Worm (Caenorhabditis elegans) whole organism, late embryonic: Measurements from ENCODE around the gene T05G5.1.

Experiments used
- C08G9.2 ChIP-seq: sonication (generic microtip); optimal IDR thresholded peaks from 2 replicates; lab custom pipeline; 2016; ENCODE audit warnings: mild to moderate bottlenecking, missing genetic modification characterization, moderate library complexity, missing compliant biosample characterization
- C38D4.7 ChIP-seq: fragments of 200-800 bp; sonication (Bioruptor generic); optimal IDR thresholded peaks from 2 replicates; lab custom pipeline; 2018; ENCODE audit warnings: mild to moderate bottlenecking, missing genetic modification characterization, moderate library complexity, missing compliant biosample characterization
- F13H6.1 ChIP-seq: sonication (generic microtip); optimal IDR thresholded peaks from 2 replicates; lab custom pipeline; 2016; ENCODE audit warnings: missing genetic modification characterization, missing compliant biosample characterization
- K02D7.2 ChIP-seq: sonication (generic microtip); optimal IDR thresholded peaks from 2 replicates; lab custom pipeline; 2017; ENCODE audit warnings: mild to moderate bottlenecking, missing genetic modification characterization, missing compliant biosample characterization
- K09A11.1 ChIP-seq: sonication (generic microtip); optimal IDR thresholded peaks from 2 replicates; lab custom pipeline; 2017; ENCODE audit warnings: antibody characterized with exemption, mild to moderate bottlenecking, missing genetic modification characterization, missing compliant biosample characterization; ENCODE audit not compliant: insufficient read depth
- ama-1 ChIP-seq: fragments of 150-350 bp; optimal IDR thresholded peaks from 2 replicates; lab custom pipeline; 2014
- ceh-18 ChIP-seq: sonication (generic microtip); optimal IDR thresholded peaks from 2 replicates; lab custom pipeline; 2016; ENCODE audit warnings: missing genetic modification characterization, missing compliant biosample characterization
- ceh-19 ChIP-seq: fragments of 200-800 bp; sonication (Bioruptor generic); optimal IDR thresholded peaks from 2 replicates; lab custom pipeline; 2018; ENCODE audit warnings: mild to moderate bottlenecking, missing genetic modification characterization, missing compliant biosample characterization
- ceh-2 ChIP-seq: sonication (generic microtip); optimal IDR thresholded peaks from 2 replicates; lab custom pipeline; 2016; ENCODE audit warnings: missing genotype, missing genetic modification characterization, missing compliant biosample characterization
- ceh-45 ChIP-seq: fragments of 200-800 bp; sonication (Bioruptor generic); IDR thresholded peaks from 2 replicates; pipeline ENCODE4 v1.3.6; 2022; ENCODE audit warnings: missing genetic modification reagents, missing genetic modification characterization, missing compliant biosample characterization
- ceh-6 ChIP-seq: fragments of 200-800 bp; sonication (Bioruptor generic); optimal IDR thresholded peaks from 2 replicates; lab custom pipeline; 2018; ENCODE audit warnings: mild to moderate bottlenecking, missing genetic modification characterization, missing compliant biosample characterization
- ceh-9 ChIP-seq: sonication (generic microtip); optimal IDR thresholded peaks from 2 replicates; lab custom pipeline; 2016; ENCODE audit warnings: mild to moderate bottlenecking, missing genetic modification characterization, inconsistent platforms, missing compliant biosample characterization
- che-1 ChIP-seq: sonication (generic microtip); optimal IDR thresholded peaks from 2 replicates; lab custom pipeline; 2016; ENCODE audit warnings: mild to moderate bottlenecking, missing genetic modification characterization, missing compliant biosample characterization
- dve-1 ChIP-seq: sonication (generic microtip); optimal IDR thresholded peaks from 2 replicates; lab custom pipeline; 2017; ENCODE audit warnings: antibody characterized with exemption, mild to moderate bottlenecking, missing genetic modification characterization, missing compliant biosample characterization
- elt-2 ChIP-seq: sonication (generic microtip); optimal IDR thresholded peaks from 2 replicates; lab custom pipeline; 2016; ENCODE audit warnings: missing genetic modification reagents, missing genetic modification characterization, missing compliant biosample characterization
- ets-4 ChIP-seq: sonication (generic microtip); optimal IDR thresholded peaks from 2 replicates; lab custom pipeline; 2016; ENCODE audit warnings: missing genetic modification characterization, missing compliant biosample characterization
- fax-1 ChIP-seq: sonication (generic microtip); optimal IDR thresholded peaks from 2 replicates; lab custom pipeline; 2016; ENCODE audit warnings: missing genotype, missing genetic modification characterization, missing compliant biosample characterization
- hlh-13 ChIP-seq: fragments of 200-800 bp; sonication (Bioruptor generic); optimal IDR thresholded peaks from 2 replicates; lab custom pipeline; 2018; ENCODE audit warnings: mild to moderate bottlenecking, missing genetic modification characterization, missing compliant biosample characterization
- hlh-15 ChIP-seq: sonication (generic microtip); optimal IDR thresholded peaks from 2 replicates; lab custom pipeline; 2016; ENCODE audit warnings: missing genetic modification characterization, missing compliant biosample characterization
- lim-6 ChIP-seq: sonication (generic microtip); optimal IDR thresholded peaks from 2 replicates; lab custom pipeline; 2016; ENCODE audit warnings: missing genetic modification characterization, missing compliant biosample characterization
- lin-11 ChIP-seq: fragments of 200-800 bp; sonication (Bioruptor generic); optimal IDR thresholded peaks from 2 replicates; lab custom pipeline; 2018; ENCODE audit warnings: mild to moderate bottlenecking, missing genetic modification characterization, missing compliant biosample characterization
- mec-3 ChIP-seq: sonication (generic microtip); optimal IDR thresholded peaks from 2 replicates; lab custom pipeline; 2016; ENCODE audit warnings: borderline replicate concordance, missing genetic modification characterization, missing compliant biosample characterization
- nhr-232 ChIP-seq: sonication (generic microtip); optimal IDR thresholded peaks from 2 replicates; lab custom pipeline; 2016; ENCODE audit warnings: missing genetic modification characterization, missing compliant biosample characterization
- odd-2 ChIP-seq: sonication (generic microtip); optimal IDR thresholded peaks from 2 replicates; lab custom pipeline; 2017; ENCODE audit warnings: antibody characterized with exemption, mild to moderate bottlenecking, missing genetic modification characterization, missing compliant biosample characterization
- pag-3 ChIP-seq: sonication (generic microtip); optimal IDR thresholded peaks from 2 replicates; lab custom pipeline; 2016; ENCODE audit warnings: missing compliant biosample characterization, missing genetic modification characterization, borderline replicate concordance
- pat-9 ChIP-seq: fragments of 200-800 bp; sonication (Bioruptor generic); optimal IDR thresholded peaks from 2 replicates; lab custom pipeline; 2018; ENCODE audit warnings: mild to moderate bottlenecking, missing genetic modification characterization, moderate library complexity, missing compliant biosample characterization
- pha-4 ChIP-seq: fragments of 150-350 bp; optimal IDR thresholded peaks from 2 replicates; lab custom pipeline; 2018; ENCODE audit warnings: missing biosample characterization, missing genetic modification reagents, missing genetic modification characterization
- pqm-1 ChIP-seq: sonication (generic microtip); optimal IDR thresholded peaks from 2 replicates; lab custom pipeline; 2016; ENCODE audit warnings: missing genetic modification characterization, missing compliant biosample characterization
- tbx-7 ChIP-seq: sonication (generic microtip); optimal IDR thresholded peaks from 2 replicates; lab custom pipeline; 2016; ENCODE audit warnings: missing genotype, missing genetic modification characterization, missing compliant biosample characterization
- unc-55 ChIP-seq: sonication (generic microtip); optimal IDR thresholded peaks from 2 replicates; lab custom pipeline; 2017; ENCODE audit warnings: missing biosample characterization, missing genetic modification reagents, missing genetic modification characterization
- unc-86 ChIP-seq: sonication (generic microtip); optimal IDR thresholded peaks from 2 replicates; lab custom pipeline; 2016; ENCODE audit warnings: missing genetic modification characterization, missing compliant biosample characterization
- zip-5 ChIP-seq: sonication (generic microtip); optimal IDR thresholded peaks from 2 replicates; lab custom pipeline; 2016; ENCODE audit warnings: missing genetic modification characterization, missing compliant biosample characterization

T05G5.1 gene

ce11 chrIII:9730407-9730806 is 12.7 kb downstream of the T05G5.1 start:
- TF ChIP-seq zip-5 (tag; lab: Kevin White, UChicago) (no peak), ceh-18 (tag; lab: Kevin White, UChicago) (no peak), pqm-1 (tag; lab: Kevin White, UChicago) (no peak), fax-1 (tag; lab: Kevin White, UChicago) (no peak), unc-86 (tag; lab: Kevin White, UChicago) (no peak), pha-4 (tag; lab: Kevin White, UChicago) (no peak), ceh-9 (tag; lab: Kevin White, UChicago) (no peak), ceh-6 (GFP tag; lab: Kevin White, UChicago) (no peak), hlh-13 (GFP tag; lab: Kevin White, UChicago) (no peak), lin-11 (tag; lab: Kevin White, UChicago) (no peak), nhr-232 (tag; lab: Kevin White, UChicago) (no peak), C08G9.2 (tag; lab: Kevin White, UChicago) (no peak), mec-3 (tag; lab: Kevin White, UChicago) (no peak), K02D7.2 (tag; lab: Kevin White, UChicago) (no peak)

- no peak for TF ChIP-seq pha-4 (tag; lab: Kevin White, UChicago)
- no peak for TF ChIP-seq C38D4.7
- TF ChIP-seq pag-3 (tag; lab: Kevin White, UChicago): no peak
- no peak for TF ChIP-seq pqm-1 (tag; lab: Kevin White, UChicago)
- TF ChIP-seq fax-1 (tag; lab: Kevin White, UChicago): no peak
- TF ChIP-seq che-1: no peak
- TF ChIP-seq ceh-18 (tag; lab: Kevin White, UChicago): no peak
Measured at ce11 chrIII:9727439-9727838, 15.7 kb downstream of the T05G5.1 start, which contains the start of gene C07A9.12. C07A9.12 (minus strand) TSS chrIII:9727539.

- TF ChIP-seq odd-2 (tag; lab: Kevin White, UChicago) (no peak), ceh-2 (tag; lab: Kevin White, UChicago) (no peak), lim-6 (tag; lab: Kevin White, UChicago) (no peak), pqm-1 (tag; lab: Kevin White, UChicago) (no peak), fax-1 (tag; lab: Kevin White, UChicago) (no peak), ets-4 (tag; lab: Kevin White, UChicago) (no peak), K09A11.1 (tag; lab: Kevin White, UChicago) (no peak), ceh-19 (GFP tag; lab: Kevin White, UChicago) (no peak)
Measured at ce11 chrIII:9725114-9725513, 18.0 kb downstream of the T05G5.1 start, which contains the start of gene clec-162. clec-162 (minus strand) TSS chrIII:9725214.

ce11 chrIII:9721991-9722390 is 21.1 kb downstream of the T05G5.1 start:
- TF ChIP-seq ceh-45 (no peak), unc-55 (GFP tag; lab: Kevin White, UChicago) (no peak), elt-2 (tag; lab: Kevin White, UChicago) (peak; percentile 73)
- TF ChIP-seq, all 69 proteins: peak for 1

ce11 chrIII:9720191-9720590 is 22.9 kb downstream of the T05G5.1 start, which contains the start of gene ncx-7:
ncx-7 (minus strand) TSS chrIII:9720291.
- no peak for TF ChIP-seq pag-3 (tag; lab: Kevin White, UChicago)
- no peak for TF ChIP-seq C38D4.7
- no peak for TF ChIP-seq pat-9 (tag; lab: Kevin White, UChicago)

- no peak for TF ChIP-seq tbx-7
- TF ChIP-seq F13H6.1 (tag; lab: Kevin White, UChicago): no peak
- TF ChIP-seq ama-1 (lab: Kevin White, UChicago): peak; percentile 5
- TF ChIP-seq dve-1 (tag; lab: Kevin White, UChicago): no peak
- peak; percentile 55 for TF ChIP-seq elt-2 (tag; lab: Kevin White, UChicago)
- TF ChIP-seq ceh-18 (tag; lab: Kevin White, UChicago): no peak
- TF ChIP-seq hlh-15: no peak
Measured at ce11 chrIII:9717243-9717642, 25.9 kb downstream of the T05G5.1 start.
